Worm (Caenorhabditis elegans) whole organism, midembryonic: ENCODE results near the gene F16G10.5.

Experiments
- flt-1 ChIP-seq: fragments of 200-800 bp; sonication (Bioruptor generic); IDR thresholded peaks from 2 replicates; pipeline ENCODE4 v1.3.6; 2022; ENCODE audit warnings: missing genetic modification characterization, missing compliant biosample characterization
- med-1 ChIP-seq: sonication (generic microtip); optimal IDR thresholded peaks from 2 replicates; lab custom pipeline; 2017; ENCODE audit warnings: missing genetic modification characterization, mild to moderate bottlenecking, missing compliant biosample characterization, antibody characterized with exemption, missing genetic modification reagents; ENCODE audit not compliant: insufficient read depth
- ref-1 ChIP-seq: fragments of 200-800 bp; sonication (Bioruptor generic); conservative IDR thresholded peaks from 2 replicates; pipeline ENCODE4 v1.3.6; 2022; ENCODE audit warnings: missing genetic modification reagents, missing genetic modification characterization, missing compliant biosample characterization
- tab-1 ChIP-seq: fragments of 200-800 bp; sonication (Bioruptor generic); IDR thresholded peaks from 2 replicates; pipeline ENCODE4 v1.3.6; 2022; ENCODE audit warnings: missing genetic modification characterization, missing compliant biosample characterization
- ztf-23 ChIP-seq: fragments of 200-800 bp; sonication (Bioruptor generic); IDR thresholded peaks from 2 replicates; pipeline ENCODE4 v1.3.6; 2022; ENCODE audit warnings: missing genetic modification reagents, missing genetic modification characterization, missing compliant biosample characterization
- ztf-29 ChIP-seq: fragments of 200-800 bp; sonication (Bioruptor generic); IDR thresholded peaks from 2 replicates; pipeline ENCODE4 v1.3.6; 2022; ENCODE audit warnings: missing genetic modification reagents, missing genetic modification characterization, missing compliant biosample characterization

DNA sequence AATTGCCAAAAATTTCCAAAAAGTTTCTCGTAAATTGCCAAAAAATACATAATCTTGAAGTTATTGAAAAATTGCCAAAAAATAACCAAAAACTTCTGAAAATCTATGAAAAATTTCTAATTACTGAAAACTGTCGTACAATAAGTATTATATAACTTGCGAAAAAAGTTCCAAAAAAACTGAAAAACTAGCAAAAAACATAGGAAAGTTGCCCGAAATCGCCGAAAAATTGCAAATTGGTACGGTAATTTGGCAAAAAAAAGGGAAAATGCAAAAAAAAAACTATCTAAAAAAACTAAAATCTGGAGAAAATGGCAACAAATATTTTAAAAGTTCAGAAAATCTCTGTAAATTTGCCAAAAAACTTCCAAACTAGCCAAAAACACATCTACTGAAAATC lies 25.6 kb upstream of the F16G10.5 start, which contains the start of gene enri-1:
- TF ChIP-seq tab-1 (GFP tag; lab: Robert Waterston, UW), result no peak
- TF ChIP-seq ztf-23 (GFP tag; lab: Robert Waterston, UW), result no peak
- TF ChIP-seq ref-1, result no peak
- no peak for TF ChIP-seq med-1 (GFP tag; lab: Kevin White, UChicago)
- no peak for TF ChIP-seq ztf-29
- no peak for TF ChIP-seq flt-1 (GFP tag; lab: Robert Waterston, UW)
